Worm (Caenorhabditis elegans) whole organism, late embryonic: ENCODE measurements around the gene F46B3.14.

Experiments used
- C08G9.2 ChIP-seq: sonication (generic microtip); optimal IDR thresholded peaks from 2 replicates; lab custom pipeline; 2016; ENCODE audit warnings: mild to moderate bottlenecking, missing genetic modification characterization, moderate library complexity, missing compliant biosample characterization
- K02D7.2 ChIP-seq: sonication (generic microtip); optimal IDR thresholded peaks from 2 replicates; lab custom pipeline; 2017; ENCODE audit warnings: mild to moderate bottlenecking, missing genetic modification characterization, missing compliant biosample characterization
- T23F11.4 ChIP-seq: fragments of 200-800 bp; sonication (Bioruptor generic); optimal IDR thresholded peaks from 2 replicates; lab custom pipeline; 2018; ENCODE audit warnings: mild to moderate bottlenecking, missing genetic modification characterization, missing compliant biosample characterization
- ahr-1 ChIP-seq: sonication (generic microtip); optimal IDR thresholded peaks from 2 replicates; lab custom pipeline; 2016; ENCODE audit warnings: missing genetic modification characterization, missing compliant biosample characterization
- ama-1 ChIP-seq: fragments of 150-350 bp; optimal IDR thresholded peaks from 2 replicates; lab custom pipeline; 2014
- ceh-14 ChIP-seq: sonication (generic microtip); optimal IDR thresholded peaks from 2 replicates; lab custom pipeline; 2016; ENCODE audit warnings: missing genotype, missing genetic modification characterization, missing compliant biosample characterization
- ceh-18 ChIP-seq: sonication (generic microtip); optimal IDR thresholded peaks from 2 replicates; lab custom pipeline; 2016; ENCODE audit warnings: missing genetic modification characterization, missing compliant biosample characterization
- ceh-19 ChIP-seq: fragments of 200-800 bp; sonication (Bioruptor generic); optimal IDR thresholded peaks from 2 replicates; lab custom pipeline; 2018; ENCODE audit warnings: mild to moderate bottlenecking, missing genetic modification characterization, missing compliant biosample characterization
- ceh-24 ChIP-seq: sonication (generic microtip); optimal IDR thresholded peaks from 2 replicates; lab custom pipeline; 2016; ENCODE audit warnings: mild to moderate bottlenecking, missing genetic modification characterization, missing compliant biosample characterization
- dmd-4 ChIP-seq: sonication (generic microtip); optimal IDR thresholded peaks from 2 replicates; lab custom pipeline; 2016; ENCODE audit warnings: borderline replicate concordance, missing genetic modification characterization, missing compliant biosample characterization
- elt-4 ChIP-seq: sonication (generic microtip); optimal IDR thresholded peaks from 2 replicates; lab custom pipeline; 2016; ENCODE audit warnings: missing genetic modification characterization, missing compliant biosample characterization
- fkh-10 ChIP-seq: fragments of 150-350 bp; optimal IDR thresholded peaks from 2 replicates; lab custom pipeline; 2014; ENCODE audit warnings: missing biosample characterization, missing genetic modification reagents, missing genetic modification characterization
- hlh-30 ChIP-seq: sonication (generic microtip); optimal IDR thresholded peaks from 2 replicates; lab custom pipeline; 2017; ENCODE audit warnings: antibody characterized with exemption, missing genetic modification characterization, missing compliant biosample characterization; ENCODE audit not compliant: insufficient read depth
- hlh-6 ChIP-seq: sonication (generic microtip); optimal IDR thresholded peaks from 2 replicates; lab custom pipeline; 2016; ENCODE audit warnings: missing genotype, missing genetic modification characterization, missing compliant biosample characterization
- madf-2 ChIP-seq: sonication (generic microtip); optimal IDR thresholded peaks from 2 replicates; lab custom pipeline; 2017; ENCODE audit warnings: missing genetic modification characterization, missing compliant biosample characterization
- mec-3 ChIP-seq: sonication (generic microtip); optimal IDR thresholded peaks from 2 replicates; lab custom pipeline; 2016; ENCODE audit warnings: borderline replicate concordance, missing genetic modification characterization, missing compliant biosample characterization
- nfya-1 ChIP-seq: sonication (generic microtip); optimal IDR thresholded peaks from 2 replicates; lab custom pipeline; 2017; ENCODE audit warnings: missing genetic modification characterization, mild to moderate bottlenecking, missing compliant biosample characterization, antibody characterized with exemption, moderate library complexity
- nhr-11 ChIP-seq: fragments of 150-350 bp; optimal IDR thresholded peaks from 2 replicates; lab custom pipeline; 2014; ENCODE audit warnings: missing biosample characterization, missing genetic modification characterization
- nhr-232 ChIP-seq: sonication (generic microtip); optimal IDR thresholded peaks from 2 replicates; lab custom pipeline; 2016; ENCODE audit warnings: missing genetic modification characterization, missing compliant biosample characterization
- npax-4 ChIP-seq: sonication (generic microtip); optimal IDR thresholded peaks from 2 replicates; lab custom pipeline; 2016; ENCODE audit warnings: missing genetic modification characterization, missing compliant biosample characterization
- odd-2 ChIP-seq: sonication (generic microtip); optimal IDR thresholded peaks from 2 replicates; lab custom pipeline; 2017; ENCODE audit warnings: antibody characterized with exemption, mild to moderate bottlenecking, missing genetic modification characterization, missing compliant biosample characterization
- pag-3 ChIP-seq: sonication (generic microtip); optimal IDR thresholded peaks from 2 replicates; lab custom pipeline; 2016; ENCODE audit warnings: missing compliant biosample characterization, missing genetic modification characterization, borderline replicate concordance
- pat-9 ChIP-seq: fragments of 200-800 bp; sonication (Bioruptor generic); optimal IDR thresholded peaks from 2 replicates; lab custom pipeline; 2018; ENCODE audit warnings: mild to moderate bottlenecking, missing genetic modification characterization, moderate library complexity, missing compliant biosample characterization
- pax-1 ChIP-seq: fragments of 150-350 bp; optimal IDR thresholded peaks from 2 replicates; lab custom pipeline; 2014; ENCODE audit warnings: missing biosample characterization, missing genetic modification characterization
- pha-2 ChIP-seq: sonication (generic microtip); optimal IDR thresholded peaks from 2 replicates; lab custom pipeline; 2017; ENCODE audit warnings: mild to moderate bottlenecking, missing genetic modification characterization, missing compliant biosample characterization
- pqm-1 ChIP-seq: sonication (generic microtip); optimal IDR thresholded peaks from 2 replicates; lab custom pipeline; 2016; ENCODE audit warnings: missing genetic modification characterization, missing compliant biosample characterization
- ref-2 ChIP-seq: sonication (generic microtip); optimal IDR thresholded peaks from 2 replicates; lab custom pipeline; 2016; ENCODE audit warnings: missing genetic modification characterization, missing compliant biosample characterization
- rnt-1 ChIP-seq: sonication (generic microtip); optimal IDR thresholded peaks from 2 replicates; lab custom pipeline; 2016; ENCODE audit warnings: missing genetic modification characterization, missing compliant biosample characterization
- sdc-2 ChIP-seq: sonication (generic microtip); optimal IDR thresholded peaks from 2 replicates; lab custom pipeline; 2016; ENCODE audit warnings: missing genotype, missing genetic modification characterization, missing compliant biosample characterization
- sox-4 ChIP-seq: sonication (generic microtip); optimal IDR thresholded peaks from 2 replicates; lab custom pipeline; 2017; ENCODE audit warnings: mild to moderate bottlenecking, missing genetic modification characterization, inconsistent platforms, missing compliant biosample characterization
- tbx-2 ChIP-seq: sonication (generic microtip); optimal IDR thresholded peaks from 2 replicates; lab custom pipeline; 2016; ENCODE audit warnings: missing genetic modification characterization, missing compliant biosample characterization
- tbx-7 ChIP-seq: sonication (generic microtip); optimal IDR thresholded peaks from 2 replicates; lab custom pipeline; 2016; ENCODE audit warnings: missing genotype, missing genetic modification characterization, missing compliant biosample characterization
- ttx-3 ChIP-seq: sonication (generic microtip); optimal IDR thresholded peaks from 2 replicates; lab custom pipeline; 2016; ENCODE audit warnings: missing genetic modification reagents, missing genetic modification characterization, missing compliant biosample characterization
- unc-3 ChIP-seq, 2 experiments: fragments of 200-800 bp in 1 of 2; sonication (Bioruptor generic) in 1 of 2; sonication (generic microtip) in 1 of 2; conservative IDR thresholded peaks in 1 of 2; optimal IDR thresholded peaks in 1 of 2; 2 replicates each; pipeline versions ENCODE4 v1.3.6 to Lab custom; 2016 to 2022; ENCODE audit warnings: missing compliant biosample characterization in 2 of 2, missing genetic modification characterization in 2 of 2, missing genetic modification reagents in 1 of 2
- unc-42 ChIP-seq: sonication (generic microtip); optimal IDR thresholded peaks from 2 replicates; lab custom pipeline; 2016; ENCODE audit warnings: missing genotype, missing genetic modification characterization, missing compliant biosample characterization
- unc-86 ChIP-seq: sonication (generic microtip); optimal IDR thresholded peaks from 2 replicates; lab custom pipeline; 2016; ENCODE audit warnings: missing genetic modification characterization, missing compliant biosample characterization
- ztf-16 ChIP-seq: sonication (generic microtip); optimal IDR thresholded peaks from 2 replicates; lab custom pipeline; 2017; ENCODE audit warnings: missing genetic modification characterization, missing compliant biosample characterization

F46B3.14 gene

ce11 chrV:20625260-20625659 is 5.9 kb downstream of the F46B3.14 start:
- TF ChIP-seq unc-42, result no peak
- no peak for TF ChIP-seq nhr-232 (tag; lab: Kevin White, UChicago)
- TF ChIP-seq tbx-2 (tag; lab: Kevin White, UChicago), result no peak
- TF ChIP-seq ceh-14 (tag; lab: Kevin White, UChicago), result no peak
- TF ChIP-seq unc-3 (GFP tag; conservative IDR thresholded peaks at IDR 0.05; lab: Robert Waterston, UW), result no peak
- no peak for TF ChIP-seq unc-3 (tag; optimal IDR thresholded peaks at IDR 0.05; lab: Kevin White, UChicago)
- TF ChIP-seq tbx-7 (tag; lab: Kevin White, UChicago), result no peak
- TF ChIP-seq nhr-11, result no peak
- TF ChIP-seq, all 69 proteins: peak for 0

- TF ChIP-seq T23F11.4 (GFP tag; lab: Kevin White, UChicago) (no peak), K02D7.2 (no peak), pax-1 (tag; lab: Kevin White, UChicago) (no peak), ceh-18 (no peak), ztf-16 (tag; lab: Kevin White, UChicago) (no peak)
These were observed 8.1 kb downstream of the F46B3.14 start, which contains the start of gene F46B3.8 for ce11 chrV:20623060-20623459. TSS of gene F46B3.8 (minus strand) at chrV:20623160.

DNA sequence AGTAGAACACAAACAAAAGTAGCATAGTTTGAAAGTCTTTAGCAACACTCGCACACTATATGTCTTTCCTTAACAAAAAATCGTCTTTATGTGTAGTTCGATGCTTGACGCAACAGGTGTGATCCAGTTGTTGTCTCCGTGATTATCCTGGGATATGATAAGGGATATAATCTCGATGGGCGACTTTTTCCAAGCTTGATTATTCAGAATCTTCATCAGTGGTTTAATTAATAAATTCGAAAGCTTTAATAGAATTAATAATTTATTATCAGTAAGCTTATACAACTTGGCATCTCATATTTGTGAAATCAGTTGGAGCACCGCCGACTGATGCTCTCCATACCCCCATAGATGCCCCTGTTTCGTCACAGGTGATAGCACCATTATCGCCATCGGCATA is 12.5 kb downstream of the F46B3.14 start, which contains the start of gene F46B3.7:
F46B3.7 (minus strand) TSS at position 101 of the 400 bp plus-strand sequence.
- TF ChIP-seq ref-2 (tag; lab: Kevin White, UChicago) (no peak), ceh-19 (no peak), hlh-6 (tag; lab: Kevin White, UChicago) (no peak), C08G9.2 (no peak), pha-2 (no peak), ttx-3 (tag; lab: Kevin White, UChicago) (no peak), unc-86 (no peak), ztf-16 (tag; lab: Kevin White, UChicago) (no peak), fkh-10 (GFP tag; lab: Kevin White, UChicago) (no peak), tbx-2 (tag; lab: Kevin White, UChicago) (no peak), madf-2 (no peak), pqm-1 (tag; lab: Kevin White, UChicago) (no peak), nfya-1 (tag; lab: Kevin White, UChicago) (no peak)
- TF ChIP-seq, all 69 proteins: peak for 0

DNA sequence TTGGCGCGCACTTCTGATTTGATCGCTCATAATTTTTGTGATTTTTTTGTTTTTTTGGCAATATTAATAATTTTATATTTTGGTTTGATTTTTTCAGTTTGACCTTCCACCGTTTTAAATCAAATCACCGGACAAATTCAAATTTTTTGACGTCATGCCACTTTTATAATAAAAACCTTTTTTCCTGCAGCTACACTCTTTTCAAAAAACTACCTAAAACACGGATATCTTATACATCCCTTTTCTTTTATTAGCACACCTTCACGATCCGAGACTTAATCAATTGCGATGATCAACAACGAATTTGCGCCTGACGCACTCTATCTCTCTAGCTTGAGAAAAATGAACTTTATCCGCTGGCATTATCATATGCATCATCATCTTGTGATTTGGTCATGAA is 21.7 kb downstream of the F46B3.14 start, which contains the start of gene grd-2:
grd-2 (plus strand) TSS at position 301 of the 400 bp plus-strand sequence.
- no peak for TF ChIP-seq hlh-30
- no peak for TF ChIP-seq sox-4 (tag; lab: Kevin White, UChicago)
- TF ChIP-seq ahr-1 (tag; lab: Kevin White, UChicago), result no peak
- no peak for TF ChIP-seq T23F11.4 (GFP tag; lab: Kevin White, UChicago)
- TF ChIP-seq odd-2 (tag; lab: Kevin White, UChicago), result no peak
- no peak for TF ChIP-seq hlh-6 (tag; lab: Kevin White, UChicago)
- TF ChIP-seq rnt-1 (tag; lab: Kevin White, UChicago), result no peak
- no peak for TF ChIP-seq mec-3
- no peak for TF ChIP-seq ttx-3 (tag; lab: Kevin White, UChicago)
- no peak for TF ChIP-seq sdc-2 (tag; lab: Kevin White, UChicago)
- no peak for TF ChIP-seq npax-4 (tag; lab: Kevin White, UChicago)

DNA sequence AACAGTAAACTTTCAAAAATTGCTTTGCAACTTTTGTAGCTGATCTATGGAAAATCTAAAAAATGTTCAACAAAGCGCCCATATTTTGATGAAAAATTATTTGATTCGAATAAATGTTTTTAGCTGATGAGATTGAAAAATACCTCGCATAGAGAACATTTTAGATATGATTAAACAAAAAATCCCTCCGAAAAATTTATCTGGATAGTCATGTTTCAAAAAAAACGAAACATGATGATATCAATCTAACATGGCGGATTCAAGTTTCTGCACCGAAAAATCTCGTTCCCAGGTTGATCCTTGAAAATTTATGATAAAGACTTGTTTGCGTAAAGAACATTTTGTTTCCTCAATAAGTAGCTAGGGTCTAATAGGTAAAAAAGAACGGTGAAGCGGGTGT is 22.5 kb downstream of the F46B3.14 start, which contains the start of gene ttr-12:
ttr-12 (minus strand) TSS at position 101 of the 400 bp plus-strand sequence.
- TF ChIP-seq ttx-3 (tag; lab: Kevin White, UChicago), result no peak
- TF ChIP-seq mec-3, result no peak
- TF ChIP-seq unc-86, result no peak
- TF ChIP-seq tbx-2 (tag; lab: Kevin White, UChicago), result no peak
- no peak for TF ChIP-seq ref-2 (tag; lab: Kevin White, UChicago)
- no peak for TF ChIP-seq hlh-6 (tag; lab: Kevin White, UChicago)
- no peak for TF ChIP-seq pat-9 (tag; lab: Kevin White, UChicago)
- TF ChIP-seq ama-1 (lab: Kevin White, UChicago), result no peak
- no peak for TF ChIP-seq dmd-4 (tag; lab: Kevin White, UChicago)
- TF ChIP-seq elt-4 (tag; lab: Kevin White, UChicago), result no peak
- TF ChIP-seq pqm-1 (tag; lab: Kevin White, UChicago), result no peak
- TF ChIP-seq madf-2, result no peak
- no peak for TF ChIP-seq pag-3 (tag; lab: Kevin White, UChicago)
- no peak for TF ChIP-seq ceh-24
- no peak for TF ChIP-seq T23F11.4 (GFP tag; lab: Kevin White, UChicago)
